Fruit fly (Drosophila melanogaster) whole organism, embryonic: ENCODE data around the gene Alp13.

Experiments used
- Atf-2 ChIP-seq: fragments of 200-800 bp; sonication (Bioruptor generic); optimal IDR thresholded peaks from 2 replicates; lab custom pipeline; 2016; ENCODE audit warnings: missing biosample characterization, missing genetic modification characterization
- Atf6 ChIP-seq: fragments of 200-800 bp; sonication (Bioruptor generic); IDR thresholded peaks from 2 replicates; pipeline ENCODE4 v1.3.6; 2022; ENCODE audit warnings: missing biosample characterization, missing genetic modification characterization
- BtbVII ChIP-seq: fragments of 200-800 bp; sonication (Bioruptor generic); optimal IDR thresholded peaks from 3 replicates; lab custom pipeline; 2017; ENCODE audit warnings: missing biosample characterization, mild to moderate bottlenecking, missing genetic modification characterization
- CG10366 ChIP-seq: fragments of 200-800 bp; sonication (Bioruptor generic); IDR thresholded peaks from 2 replicates; pipeline ENCODE4 v1.3.6; 2022; ENCODE audit warnings: missing biosample characterization, missing genetic modification characterization
- CG11504 ChIP-seq: fragments of 200-800 bp; sonication (Bioruptor generic); optimal IDR thresholded peaks from 3 replicates; lab custom pipeline; 2019; ENCODE audit warnings: missing biosample characterization, mild to moderate bottlenecking, missing genetic modification characterization, moderate library complexity
- CG12236 ChIP-seq: fragments of 200-800 bp; sonication (Bioruptor generic); optimal IDR thresholded peaks from 2 replicates; lab custom pipeline; 2016; ENCODE audit warnings: missing biosample characterization, missing genetic modification characterization
- CG13424 ChIP-seq: fragments of 200-800 bp; sonication (Bioruptor generic); optimal IDR thresholded peaks from 2 replicates; lab custom pipeline; 2019; ENCODE audit warnings: missing biosample characterization, mild to moderate bottlenecking, missing genetic modification characterization, moderate library complexity
- CG15269 ChIP-seq: fragments of 200-800 bp; sonication (Bioruptor generic); optimal IDR thresholded peaks from 2 replicates; lab custom pipeline; 2018; ENCODE audit warnings: missing biosample characterization, mild to moderate bottlenecking, missing genetic modification characterization, moderate library complexity
- CG17359 ChIP-seq: fragments of 200-800 bp; sonication (Bioruptor generic); optimal IDR thresholded peaks from 3 replicates; lab custom pipeline; 2018; ENCODE audit warnings: missing biosample characterization, mild to moderate bottlenecking, missing genetic modification characterization, moderate library complexity
- CG18262 ChIP-seq: fragments of 200-800 bp; optimal IDR thresholded peaks from 3 replicates; lab custom pipeline; 2019; ENCODE audit warnings: missing biosample characterization, mild to moderate bottlenecking, missing genetic modification characterization, moderate library complexity
- CG18599 ChIP-seq: fragments of 200-800 bp; sonication (Bioruptor generic); optimal IDR thresholded peaks from 3 replicates; lab custom pipeline; 2017; ENCODE audit warnings: missing biosample characterization, missing genetic modification characterization, mild to moderate bottlenecking, moderate library complexity, missing genetic modification reagents
- CG18619 ChIP-seq: fragments of 200-800 bp; sonication (Bioruptor generic); optimal IDR thresholded peaks from 3 replicates; lab custom pipeline; 2017; ENCODE audit warnings: missing biosample characterization, mild to moderate bottlenecking, missing genetic modification characterization
- CG4282 ChIP-seq: fragments of 200-800 bp; sonication (Bioruptor generic); optimal IDR thresholded peaks from 2 replicates; lab custom pipeline; 2016; ENCODE audit warnings: missing biosample characterization, missing genetic modification characterization
- CG4328 ChIP-seq: fragments of 200-800 bp; sonication (Bioruptor generic); optimal IDR thresholded peaks from 3 replicates; lab custom pipeline; 2017; ENCODE audit warnings: missing biosample characterization, missing genetic modification reagents, missing genetic modification characterization
- CG4404 ChIP-seq: fragments of 200-800 bp; sonication (Bioruptor generic); IDR thresholded peaks from 2 replicates; pipeline ENCODE4 v1.3.6; 2022; ENCODE audit warnings: missing biosample characterization, missing genetic modification characterization
- CG4424 ChIP-seq: fragments of 200-800 bp; sonication (Bioruptor generic); optimal IDR thresholded peaks from 3 replicates; lab custom pipeline; 2016; ENCODE audit warnings: missing biosample characterization, missing genetic modification characterization
- CG4617 ChIP-seq: fragments of 200-800 bp; sonication (Bioruptor generic); optimal IDR thresholded peaks from 3 replicates; lab custom pipeline; 2016; ENCODE audit warnings: missing biosample characterization, missing genetic modification characterization, borderline replicate concordance
- CG7556 ChIP-seq: fragments of 200-800 bp; sonication (Bioruptor generic); optimal IDR thresholded peaks from 2 replicates; lab custom pipeline; 2017; ENCODE audit warnings: missing biosample characterization, mild to moderate bottlenecking, missing genetic modification characterization
- CG7963 ChIP-seq: fragments of 200-800 bp; sonication (Bioruptor generic); IDR thresholded peaks from 3 replicates; pipeline ENCODE4 v1.3.6; 2022; ENCODE audit warnings: missing biosample characterization, missing genetic modification characterization; ENCODE audit not compliant: partially characterized antibody
- CG8290 ChIP-seq, 3 experiments: fragments of 200-800 bp; sonication (Bioruptor generic); optimal IDR thresholded peaks; 2 replicates each; lab custom pipeline; 2016 to 2019; ENCODE audit warnings: missing biosample characterization in 3 of 3, missing genetic modification characterization in 3 of 3, mild to moderate bottlenecking in 2 of 3, moderate library complexity in 1 of 3
- CG9609 ChIP-seq: fragments of 200-800 bp; sonication (Bioruptor generic); optimal IDR thresholded peaks from 3 replicates; lab custom pipeline; 2016; ENCODE audit warnings: missing biosample characterization, missing genetic modification characterization
- Dbx ChIP-seq: fragments of 200-800 bp; sonication (Bioruptor generic); IDR thresholded peaks from 3 replicates; pipeline ENCODE4 v1.3.6; 2022; ENCODE audit warnings: missing biosample characterization, missing genetic modification characterization
- Deaf1 ChIP-seq: fragments of 200-800 bp; optimal IDR thresholded peaks from 3 replicates; lab custom pipeline; 2019; ENCODE audit warnings: missing biosample characterization, mild to moderate bottlenecking, missing genetic modification characterization, moderate library complexity
- E2f1 ChIP-seq: fragments of 200-800 bp; sonication (Bioruptor generic); IDR thresholded peaks from 2 replicates; pipeline ENCODE4 v1.3.6; 2022; ENCODE audit warnings: missing biosample characterization, missing genetic modification characterization
- E2f2 ChIP-seq: fragments of 200-800 bp; sonication (Bioruptor generic); IDR thresholded peaks from 2 replicates; pipeline ENCODE4 v1.3.6; 2022; ENCODE audit warnings: missing biosample characterization, missing genetic modification characterization
- Fer1 ChIP-seq: fragments of 200-800 bp; sonication (Bioruptor generic); optimal IDR thresholded peaks from 2 replicates; lab custom pipeline; 2017; ENCODE audit warnings: missing biosample characterization, mild to moderate bottlenecking, missing genetic modification characterization
- Gsc ChIP-seq: fragments of 200-800 bp; sonication (Bioruptor generic); IDR thresholded peaks from 2 replicates; pipeline ENCODE4 v1.3.6; 2022; ENCODE audit warnings: missing biosample characterization, missing genetic modification characterization
- NK7.1 ChIP-seq: fragments of 200-800 bp; sonication (Bioruptor generic); optimal IDR thresholded peaks from 3 replicates; lab custom pipeline; 2016; ENCODE audit warnings: missing biosample characterization, missing genetic modification characterization
- Oli ChIP-seq: fragments of 200-800 bp; sonication (Bioruptor generic); optimal IDR thresholded peaks from 2 replicates; lab custom pipeline; 2018; ENCODE audit warnings: missing biosample characterization, mild to moderate bottlenecking, missing genetic modification characterization, moderate library complexity
- PHDP ChIP-seq: fragments of 200-800 bp; sonication (Bioruptor generic); optimal IDR thresholded peaks from 3 replicates; lab custom pipeline; 2018; ENCODE audit warnings: missing biosample characterization, mild to moderate bottlenecking, missing genetic modification characterization, moderate library complexity
- Vsx1 ChIP-seq: fragments of 200-800 bp; sonication (Bioruptor generic); optimal IDR thresholded peaks from 2 replicates; lab custom pipeline; 2017; ENCODE audit warnings: missing biosample characterization, mild to moderate bottlenecking, missing genetic modification characterization, missing genetic modification reagents
- abd-A ChIP-seq: fragments of 200-800 bp; sonication (Bioruptor generic); optimal IDR thresholded peaks from 3 replicates; lab custom pipeline; 2019; ENCODE audit warnings: missing biosample characterization, mild to moderate bottlenecking, missing genetic modification characterization, moderate library complexity
- chinmo ChIP-seq: fragments of 200-800 bp; sonication (Bioruptor generic); IDR thresholded peaks from 4 replicates; pipeline ENCODE4 v1.3.6; 2022; ENCODE audit warnings: missing biosample characterization, missing genetic modification characterization; ENCODE audit not compliant: partially characterized antibody
- ftz-f1 ChIP-seq: fragments of 200-800 bp; sonication (Bioruptor generic); optimal IDR thresholded peaks from 2 replicates; lab custom pipeline; 2016; ENCODE audit warnings: missing biosample characterization, missing genetic modification characterization
- fu2 ChIP-seq: fragments of 200-800 bp; sonication (Bioruptor generic); optimal IDR thresholded peaks from 2 replicates; lab custom pipeline; 2016; ENCODE audit warnings: missing biosample characterization, missing genetic modification characterization
- ham ChIP-seq: fragments of 200-800 bp; sonication (Bioruptor generic); IDR thresholded peaks from 2 replicates; pipeline ENCODE4 v1.3.6; 2022; ENCODE audit warnings: missing biosample characterization, missing genetic modification characterization
- hb ChIP-seq: fragments of 200-800 bp; sonication (Bioruptor generic); IDR thresholded peaks from 3 replicates; pipeline ENCODE4 v1.3.6; 2022; ENCODE audit warnings: missing biosample characterization, missing genetic modification characterization; ENCODE audit not compliant: partially characterized antibody
- lov ChIP-seq, 2 experiments: fragments of 200-800 bp in 1 of 2; fragments of >200 bp in 1 of 2; sonication (Bioruptor generic) in 1 of 2; IDR thresholded peaks in 1 of 2; optimal IDR thresholded peaks in 1 of 2; 2 replicates in 1 of 2; 3 replicates in 1 of 2; pipeline versions ENCODE4 v1.3.6 to Lab custom; 2017 to 2022; ENCODE audit warnings: missing biosample characterization in 1 of 2, missing genetic modification characterization in 1 of 2
- nmo ChIP-seq: fragments of 200-800 bp; sonication (Bioruptor generic); optimal IDR thresholded peaks from 2 replicates; lab custom pipeline; 2018; ENCODE audit warnings: missing biosample characterization, mild to moderate bottlenecking, missing genetic modification characterization, moderate library complexity
- ranshi ChIP-seq: fragments of 200-800 bp; sonication (Bioruptor generic); IDR thresholded peaks from 2 replicates; pipeline ENCODE4 v1.3.6; 2022; ENCODE audit warnings: missing biosample characterization, missing genetic modification characterization
- rib ChIP-seq: fragments of 200-800 bp; sonication (Bioruptor generic); IDR thresholded peaks from 2 replicates; pipeline ENCODE4 v1.3.6; 2022; ENCODE audit warnings: missing biosample characterization, missing genetic modification characterization
- row ChIP-seq: fragments of 200-800 bp; sonication (Bioruptor generic); IDR thresholded peaks from 3 replicates; pipeline ENCODE4 v1.3.6; 2022; ENCODE audit warnings: missing biosample characterization, missing genetic modification characterization
- sc ChIP-seq, 3 experiments: fragments of >200 bp in 2 of 3; fragments of 200-800 bp in 1 of 3; sonication (Bioruptor generic) in 1 of 3; optimal IDR thresholded peaks; 2 replicates in 2 of 3; 3 replicates in 1 of 3; lab custom pipeline; 2017; ENCODE audit warnings: mild to moderate bottlenecking in 1 of 3, missing biosample characterization in 1 of 3, missing genetic modification characterization in 1 of 3, missing genetic modification reagents in 1 of 3
- sens ChIP-seq: fragments of 200-800 bp; sonication (Bioruptor generic); peaks from one replicate; lab custom pipeline; 2016; ENCODE audit warnings: missing biosample characterization, missing genetic modification characterization
- trem ChIP-seq: fragments of 200-800 bp; optimal IDR thresholded peaks from 3 replicates; lab custom pipeline; 2019; ENCODE audit warnings: missing biosample characterization, mild to moderate bottlenecking, missing genetic modification characterization, moderate library complexity
- tx ChIP-seq: fragments of 200-800 bp; sonication (Bioruptor generic); optimal IDR thresholded peaks from 2 replicates; lab custom pipeline; 2016; ENCODE audit warnings: missing biosample characterization, missing genetic modification characterization
- vfl ChIP-seq: fragments of 200-800 bp; sonication (Bioruptor generic); optimal IDR thresholded peaks from 2 replicates; lab custom pipeline; 2016; ENCODE audit warnings: missing biosample characterization, missing genetic modification characterization
- yki ChIP-seq: fragments of >200 bp; optimal IDR thresholded peaks from 3 replicates; lab custom pipeline; 2018

Gene Alp13

DNA sequence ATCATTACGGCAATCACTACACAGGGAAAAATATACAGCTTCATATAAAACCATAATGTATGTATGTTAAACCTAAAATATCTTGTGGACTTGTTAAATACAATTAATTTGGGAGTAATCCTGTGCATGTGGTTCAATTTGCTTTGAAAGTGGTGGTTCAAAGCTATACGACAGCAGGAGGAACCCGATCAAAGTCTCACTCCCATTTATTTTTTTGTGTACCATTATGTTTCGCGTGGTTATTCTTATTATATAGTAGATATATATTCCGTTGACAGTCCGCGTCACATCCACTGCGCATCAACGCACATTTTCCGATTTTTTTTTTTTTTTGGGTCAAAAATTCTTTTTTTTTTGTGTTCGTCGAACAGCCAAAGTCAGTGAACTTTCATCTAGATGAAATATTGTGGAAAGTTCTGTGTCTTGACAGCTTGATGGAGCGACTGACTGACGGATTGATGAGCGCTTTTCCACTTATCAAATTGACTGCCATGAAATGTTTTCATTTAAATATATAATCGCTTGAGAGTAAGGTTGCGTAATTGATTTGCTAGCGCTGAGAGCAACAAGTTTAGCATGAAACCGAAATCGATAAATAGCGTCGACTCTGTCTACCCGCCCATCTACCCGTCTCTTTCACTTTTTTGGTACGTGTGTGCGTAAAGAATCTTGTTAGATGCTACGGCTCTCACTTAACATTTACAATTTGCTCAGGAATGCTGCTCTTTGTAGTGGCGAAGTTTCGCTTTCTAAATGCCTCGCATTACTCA is 42.0 kb downstream of the Alp13 start (continued):
- TF ChIP-seq row (GFP tag; lab: Robert Waterston, UW) (no peak; the same call in 2 of the 3 replicates), CG4404 (GFP tag; lab: Robert Waterston, UW) (no peak), CG8290 (GFP tag; optimal IDR thresholded peaks at IDR 0.05; lab: Kevin White, UChicago) (no peak), CG8290 (tag; optimal IDR thresholded peaks at IDR 0.05; lab: Kevin White, UChicago) (peak in 1 of 2 experiments; percentile 11), Atf6 (GFP tag; lab: Robert Waterston, UW) (no peak), CG4617 (GFP tag; lab: Kevin White, UChicago) (no peak), hb (GFP tag; lab: Robert Waterston, UW) (no peak), PHDP (tag; lab: Kevin White, UChicago) (peak; percentile 16), tx (GFP tag; lab: Kevin White, UChicago) (no peak), CG15269 (peak; percentile 12), sens (GFP tag; lab: Kevin White, UChicago) (peak; percentile 86), nmo (peak; percentile 44), ranshi (GFP tag; lab: Robert Waterston, UW) (no peak), CG18599 (GFP tag; lab: Kevin White, UChicago) (peak; percentile 22), trem (no peak), Deaf1 (tag; lab: Kevin White, UChicago) (no peak), E2f1 (GFP tag; lab: Robert Waterston, UW) (no peak), CG13424 (tag; lab: Kevin White, UChicago) (peak; percentile 6), abd-A (no peak), rib (GFP tag; lab: Robert Waterston, UW) (no peak), CG18619 (GFP tag; lab: Kevin White, UChicago) (peak; percentile 2), CG4282 (GFP tag; lab: Kevin White, UChicago) (no peak), CG17359 (tag; lab: Kevin White, UChicago) (peak; percentile 40), Atf-2 (GFP tag; lab: Kevin White, UChicago) (no peak), CG11504 (tag; lab: Kevin White, UChicago) (peak; percentile 30), lov (optimal IDR thresholded peaks at IDR 0.05; lab: Kevin White, UChicago) (no peak), lov (GFP tag; IDR thresholded peaks at IDR 0.05; lab: Robert Waterston, UW) (no peak), Fer1 (no peak), BtbVII (GFP tag; lab: Kevin White, UChicago) (no peak), yki (no peak), fu2 (GFP tag; lab: Kevin White, UChicago) (no peak), ham (GFP tag; lab: Robert Waterston, UW) (no peak), CG9609 (GFP tag; lab: Kevin White, UChicago) (no peak), sc (optimal IDR thresholded peaks at IDR 0.05; lab: Kevin White, UChicago) (no peak), sc (GFP tag; optimal IDR thresholded peaks at IDR 0.05; lab: Kevin White, UChicago) (no peak), vfl (GFP tag; lab: Kevin White, UChicago) (no peak), ftz-f1 (GFP tag; lab: Kevin White, UChicago) (no peak), CG4424 (GFP tag; lab: Kevin White, UChicago) (peak; percentile 25), Oli (tag; lab: Kevin White, UChicago) (peak; percentile 17), Gsc (GFP tag; lab: Robert Waterston, UW) (no peak), CG7963 (GFP tag; lab: Robert Waterston, UW) (no peak), chinmo (0 out of 4 replicates have a peak, but pooled peaks have one; percentile 56), E2f2 (GFP tag; lab: Robert Waterston, UW) (no peak), CG10366 (GFP tag; lab: Robert Waterston, UW) (no peak), CG18262 (tag; lab: Kevin White, UChicago) (peak; percentile 31), CG4328 (no peak), CG12236 (no peak), Dbx (GFP tag; lab: Robert Waterston, UW) (no peak), CG7556 (GFP tag; lab: Kevin White, UChicago) (peak; percentile 13), NK7.1 (GFP tag; lab: Kevin White, UChicago) (no peak), Vsx1 (GFP tag; lab: Kevin White, UChicago) (peak; percentile 4)
